Worm (Caenorhabditis elegans): ENCODE results near the gene F28A10.7.

ce11 chrII:840131-840530 is 5.4 kb downstream of the F28A10.7 start, which contains the start of gene clc-33:
- TF ChIP-seq snpc-4 (tag; optimal IDR thresholded peaks at IDR 0.05) = no peak
- TF ChIP-seq unc-98 (GFP tag; IDR thresholded peaks at IDR 0.05) = no peak
- TF ChIP-seq sox-4 (tag; optimal IDR thresholded peaks at IDR 0.05) = no peak
- TF ChIP-seq aly-2 (tag; optimal IDR thresholded peaks at IDR 0.05) = no peak
- no peak for TF ChIP-seq jun-1 (tag; optimal IDR thresholded peaks at IDR 0.05)
- TF ChIP-seq ztf-4 (tag; optimal IDR thresholded peaks at IDR 0.05) = no peak
- no peak for TF ChIP-seq nhr-237 (tag; optimal IDR thresholded peaks at IDR 0.05)
- TF ChIP-seq nhr-77 (tag; optimal IDR thresholded peaks at IDR 0.05) = no peak
- no peak for TF ChIP-seq egl-13 (tag; optimal IDR thresholded peaks at IDR 0.05)
- TF ChIP-seq hlh-17 (GFP tag; optimal IDR thresholded peaks at IDR 0.05; ENCODE audit: borderline replicate concordance) = no peak
